Worm (Caenorhabditis elegans) whole organism, L1 larva: ENCODE data around the gene msp-31.

Source experiments
- C04F5.9 ChIP-seq: sonication (generic microtip); optimal IDR thresholded peaks from 2 replicates; lab custom pipeline; 2016; ENCODE audit warnings: missing genetic modification characterization, missing compliant biosample characterization
- C16A3.4 ChIP-seq: fragments of 150-350 bp; optimal IDR thresholded peaks from 2 replicates; lab custom pipeline; 2014; ENCODE audit warnings: missing biosample characterization, missing genetic modification characterization
- C34B4.2 ChIP-seq: sonication (generic microtip); optimal IDR thresholded peaks from 2 replicates; lab custom pipeline; 2017; ENCODE audit warnings: mild to moderate bottlenecking, missing genetic modification characterization, missing compliant biosample characterization
- Y116A8C.19 ChIP-seq: sonication (generic microtip); optimal IDR thresholded peaks from 2 replicates; lab custom pipeline; 2016; ENCODE audit warnings: missing compliant biosample characterization, missing genetic modification characterization, borderline replicate concordance
- alr-1 ChIP-seq: fragments of 200-800 bp; sonication (Bioruptor generic); optimal IDR thresholded peaks from 2 replicates; lab custom pipeline; 2018; ENCODE audit warnings: borderline replicate concordance, mild to moderate bottlenecking, missing genetic modification characterization, missing compliant biosample characterization
- ama-1 ChIP-seq: fragments of 150-350 bp; optimal IDR thresholded peaks from 2 replicates; lab custom pipeline; 2014
- blmp-1 ChIP-seq: fragments of 150-350 bp; optimal IDR thresholded peaks from 2 replicates; lab custom pipeline; 2014; ENCODE audit warnings: missing biosample characterization, missing genetic modification characterization
- ceh-88 ChIP-seq: fragments of 200-800 bp; sonication (Bioruptor generic); IDR thresholded peaks from 2 replicates; pipeline ENCODE4 v1.3.6; 2022; ENCODE audit warnings: missing genetic modification characterization, missing compliant biosample characterization
- ceh-90 ChIP-seq: sonication (generic microtip); optimal IDR thresholded peaks from 2 replicates; lab custom pipeline; 2016; ENCODE audit warnings: missing genetic modification characterization, missing compliant biosample characterization
- ces-1 ChIP-seq: fragments of 150-350 bp; optimal IDR thresholded peaks from 2 replicates; lab custom pipeline; 2014; ENCODE audit warnings: missing biosample characterization, missing genetic modification reagents, missing genetic modification characterization
- dpl-1 ChIP-seq, 3 experiments: fragments of 150-350 bp in 2 of 3; sonication (generic microtip) in 1 of 3; optimal IDR thresholded peaks; 2 replicates each; lab custom pipeline; 2014 to 2017; ENCODE audit warnings: missing biosample characterization in 3 of 3, missing genetic modification characterization in 3 of 3, missing genetic modification reagents in 3 of 3
- dsc-1 ChIP-seq: sonication (generic microtip); optimal IDR thresholded peaks from 2 replicates; lab custom pipeline; 2016; ENCODE audit warnings: mild to moderate bottlenecking, missing genetic modification characterization, missing compliant biosample characterization
- efl-3 ChIP-seq: fragments of 200-800 bp; sonication (Bioruptor generic); optimal IDR thresholded peaks from 2 replicates; lab custom pipeline; 2018; ENCODE audit warnings: mild to moderate bottlenecking, missing genetic modification characterization, missing compliant biosample characterization
- egl-27 ChIP-seq, 2 experiments: fragments of 150-350 bp in 1 of 2; sonication (generic microtip); optimal IDR thresholded peaks; 3 replicates each; lab custom pipeline; 2017 to 2018; ENCODE audit warnings: missing biosample characterization in 2 of 2, missing genetic modification characterization in 2 of 2, missing genetic modification reagents in 2 of 2
- elt-3 ChIP-seq, 6 experiments: fragments of 150-350 bp in 1 of 6; sonication (generic microtip); optimal IDR thresholded peaks; 2 replicates each; lab custom pipeline; 2017 to 2018; ENCODE audit warnings: missing biosample characterization in 6 of 6, missing genetic modification characterization in 6 of 6, inconsistent platforms in 1 of 6
- ets-5 ChIP-seq: fragments of 200-800 bp; sonication (Bioruptor generic); IDR thresholded peaks from 2 replicates; pipeline ENCODE4 v1.3.6; 2022; ENCODE audit warnings: missing genetic modification characterization, missing compliant biosample characterization
- fkh-4 ChIP-seq: sonication (generic microtip); optimal IDR thresholded peaks from 2 replicates; lab custom pipeline; 2016; ENCODE audit warnings: missing compliant biosample characterization, missing genetic modification characterization, borderline replicate concordance
- fkh-8 ChIP-seq: sonication (generic microtip); optimal IDR thresholded peaks from 2 replicates; lab custom pipeline; 2016; ENCODE audit warnings: mild to moderate bottlenecking, missing genetic modification characterization, missing compliant biosample characterization
- fos-1 ChIP-seq: fragments of 150-350 bp; optimal IDR thresholded peaks from 2 replicates; lab custom pipeline; 2014; ENCODE audit warnings: missing biosample characterization, missing genetic modification characterization
- grh-1 ChIP-seq: fragments of 200-800 bp; sonication (Bioruptor generic); IDR thresholded peaks from 2 replicates; pipeline ENCODE4 v1.3.6; 2022; ENCODE audit warnings: missing genetic modification reagents, missing genetic modification characterization, missing compliant biosample characterization
- hlh-17 ChIP-seq: fragments of 200-800 bp; sonication (Bioruptor generic); optimal IDR thresholded peaks from 2 replicates; lab custom pipeline; 2018; ENCODE audit warnings: missing genetic modification characterization, mild to moderate bottlenecking, missing compliant biosample characterization, moderate library complexity, borderline replicate concordance
- jun-1 ChIP-seq: fragments of 150-350 bp; optimal IDR thresholded peaks from 2 replicates; lab custom pipeline; 2014; ENCODE audit warnings: missing biosample characterization, missing genetic modification reagents, missing genetic modification characterization
- lin-13 ChIP-seq: fragments of 150-350 bp; optimal IDR thresholded peaks from 2 replicates; lab custom pipeline; 2014; ENCODE audit warnings: missing biosample characterization, missing genetic modification reagents, missing genetic modification characterization
- lin-14 ChIP-seq: fragments of 200-800 bp; sonication (Bioruptor generic); optimal IDR thresholded peaks from 2 replicates; lab custom pipeline; 2018; ENCODE audit warnings: mild to moderate bottlenecking, missing genetic modification characterization, moderate library complexity, missing compliant biosample characterization
- lin-15B ChIP-seq: fragments of 150-350 bp; sonication (generic microtip); optimal IDR thresholded peaks from 3 replicates; lab custom pipeline; 2014; ENCODE audit warnings: missing biosample characterization, missing genetic modification characterization
- lin-39 ChIP-seq: fragments of 150-350 bp; optimal IDR thresholded peaks from 2 replicates; lab custom pipeline; 2014; ENCODE audit warnings: missing biosample characterization, missing genetic modification reagents, missing genetic modification characterization
- mab-9 ChIP-seq: fragments of 200-800 bp; sonication (Bioruptor generic); IDR thresholded peaks from 2 replicates; pipeline ENCODE4 v1.3.6; 2022; ENCODE audit warnings: missing genetic modification reagents, missing genetic modification characterization, missing compliant biosample characterization
- mdl-1 ChIP-seq, 2 experiments: fragments of 150-350 bp; optimal IDR thresholded peaks; 2 replicates each; lab custom pipeline; 2014 to 2017; ENCODE audit warnings: missing biosample characterization in 2 of 2, missing genetic modification characterization in 2 of 2, inconsistent platforms in 1 of 2
- mef-2 ChIP-seq: fragments of 150-350 bp; optimal IDR thresholded peaks from 2 replicates; lab custom pipeline; 2014; ENCODE audit warnings: missing biosample characterization, missing genetic modification characterization
- nhr-11 ChIP-seq: fragments of 150-350 bp; optimal IDR thresholded peaks from 2 replicates; lab custom pipeline; 2014; ENCODE audit warnings: missing biosample characterization, missing genetic modification characterization
- nhr-19 ChIP-seq: fragments of 200-800 bp; sonication (Bioruptor generic); conservative IDR thresholded peaks from 2 replicates; pipeline ENCODE4 v1.3.6; 2022; ENCODE audit warnings: missing genetic modification characterization, missing compliant biosample characterization
- nhr-20 ChIP-seq: sonication (generic microtip); optimal IDR thresholded peaks from 2 replicates; lab custom pipeline; 2016; ENCODE audit warnings: mild to moderate bottlenecking, missing genetic modification characterization, missing compliant biosample characterization
- nhr-28 ChIP-seq: fragments of 150-350 bp; optimal IDR thresholded peaks from 2 replicates; lab custom pipeline; 2014; ENCODE audit warnings: missing biosample characterization, missing genetic modification characterization
- nhr-47 ChIP-seq: sonication (generic microtip); optimal IDR thresholded peaks from 2 replicates; lab custom pipeline; 2016; ENCODE audit warnings: mild to moderate bottlenecking, missing genetic modification characterization, moderate library complexity, missing compliant biosample characterization
- nhr-71 ChIP-seq: sonication (generic microtip); optimal IDR thresholded peaks from 2 replicates; lab custom pipeline; 2016; ENCODE audit warnings: mild to moderate bottlenecking, missing genetic modification characterization, moderate library complexity, missing compliant biosample characterization
- nhr-76 ChIP-seq: sonication (generic microtip); optimal IDR thresholded peaks from 2 replicates; lab custom pipeline; 2017; ENCODE audit warnings: missing biosample characterization, missing genetic modification characterization
- nhr-84 ChIP-seq: sonication (generic microtip); optimal IDR thresholded peaks from 2 replicates; lab custom pipeline; 2017; ENCODE audit warnings: missing biosample characterization, missing genetic modification characterization
- nhr-85 ChIP-seq: sonication (generic microtip); peaks from one replicate; lab custom pipeline; 2016; ENCODE audit warnings: missing genetic modification characterization, inconsistent platforms, missing compliant biosample characterization
- nhr-90 ChIP-seq: sonication (generic microtip); optimal IDR thresholded peaks from 2 replicates; lab custom pipeline; 2016; ENCODE audit warnings: mild to moderate bottlenecking, missing genetic modification characterization, missing compliant biosample characterization; ENCODE audit not compliant: poor library complexity
- pag-3 ChIP-seq: sonication (generic microtip); optimal IDR thresholded peaks from 2 replicates; lab custom pipeline; 2017; ENCODE audit warnings: missing genetic modification characterization, mild to moderate bottlenecking, missing compliant biosample characterization, antibody characterized with exemption, borderline replicate concordance; ENCODE audit not compliant: insufficient read depth
- pqm-1 ChIP-seq: sonication (generic microtip); optimal IDR thresholded peaks from 3 replicates; lab custom pipeline; 2017; ENCODE audit warnings: missing biosample characterization, missing genetic modification characterization
- rnt-1 ChIP-seq: sonication (generic microtip); optimal IDR thresholded peaks from 2 replicates; lab custom pipeline; 2016; ENCODE audit warnings: mild to moderate bottlenecking, missing genetic modification characterization, moderate library complexity, missing compliant biosample characterization
- snpc-4 ChIP-seq: fragments of 150-350 bp; optimal IDR thresholded peaks from 2 replicates; lab custom pipeline; 2014; ENCODE audit warnings: missing biosample characterization, missing genetic modification characterization
- snu-23 ChIP-seq: sonication (generic microtip); optimal IDR thresholded peaks from 2 replicates; lab custom pipeline; 2016; ENCODE audit warnings: missing genetic modification characterization, missing compliant biosample characterization
- sox-4 ChIP-seq: sonication (generic microtip); optimal IDR thresholded peaks from 2 replicates; lab custom pipeline; 2016; ENCODE audit warnings: missing genetic modification characterization, missing compliant biosample characterization
- sptf-1 ChIP-seq: fragments of 150-350 bp; optimal IDR thresholded peaks from 2 replicates; lab custom pipeline; 2014; ENCODE audit warnings: missing biosample characterization, missing genetic modification characterization
- tbx-2 ChIP-seq: sonication (generic microtip); optimal IDR thresholded peaks from 2 replicates; lab custom pipeline; 2016; ENCODE audit warnings: missing genetic modification characterization, missing compliant biosample characterization
- tlp-1 ChIP-seq: fragments of 150-350 bp; optimal IDR thresholded peaks from 2 replicates; lab custom pipeline; 2014; ENCODE audit warnings: missing biosample characterization, missing genetic modification characterization
- unc-86 ChIP-seq: sonication (generic microtip); optimal IDR thresholded peaks from 2 replicates; lab custom pipeline; 2016; ENCODE audit warnings: missing genetic modification characterization, missing compliant biosample characterization
- unc-98 ChIP-seq: fragments of 200-800 bp; sonication (Bioruptor generic); IDR thresholded peaks from 2 replicates; pipeline ENCODE4 v1.3.6; 2022; ENCODE audit warnings: missing genetic modification characterization, missing compliant biosample characterization
- vab-15 ChIP-seq: sonication (generic microtip); optimal IDR thresholded peaks from 2 replicates; lab custom pipeline; 2017; ENCODE audit warnings: missing genotype, mild to moderate bottlenecking, missing genetic modification characterization, missing compliant biosample characterization
- zip-4 ChIP-seq: fragments of 200-800 bp; sonication (Bioruptor generic); optimal IDR thresholded peaks from 2 replicates; lab custom pipeline; 2018; ENCODE audit warnings: mild to moderate bottlenecking, missing genetic modification characterization, moderate library complexity, missing compliant biosample characterization
- ztf-11 ChIP-seq, 2 experiments: sonication (generic microtip); optimal IDR thresholded peaks; 2 replicates each; lab custom pipeline; 2016 to 2017; ENCODE audit warnings: missing genetic modification characterization in 2 of 2, missing biosample characterization in 1 of 2, missing compliant biosample characterization in 1 of 2

msp-31 gene

ce11 chrII:4904277-4904676 is 12.1 kb downstream of the msp-31 start:
- TF ChIP-seq grh-1 (GFP tag; lab: Robert Waterston, UW) (no peak), lin-13 (peak; percentile 34), pag-3 (tag; lab: Kevin White, UChicago) (no peak), sox-4 (no peak), fkh-4 (tag; lab: Kevin White, UChicago) (no peak), C04F5.9 (tag; lab: Kevin White, UChicago) (no peak), pqm-1 (tag; lab: Kevin White, UChicago) (no peak), snpc-4 (tag; lab: Kevin White, UChicago) (peak; percentile 39), fkh-8 (peak; percentile 65), nhr-11 (tag; lab: Kevin White, UChicago) (no peak), nhr-90 (tag; lab: Kevin White, UChicago) (no peak), mdl-1 (tag; optimal IDR thresholded peaks at IDR 0.05; lab: Kevin White, UChicago) (peak in 1 of 2 experiments; percentile 77), ces-1 (no peak), hlh-17 (GFP tag; lab: Kevin White, UChicago) (no peak), nhr-19 (GFP tag; lab: Robert Waterston, UW) (peak; percentile 61), nhr-71 (tag; lab: Kevin White, UChicago) (peak; percentile 80), lin-15B (tag; lab: Kevin White, UChicago) (peak; percentile 34), nhr-85 (tag; lab: Kevin White, UChicago) (no peak), nhr-47 (tag; lab: Kevin White, UChicago) (peak; percentile 68), mab-9 (GFP tag; lab: Robert Waterston, UW) (no peak), dsc-1 (tag; lab: Kevin White, UChicago) (peak; percentile 56), jun-1 (tag; lab: Kevin White, UChicago) (peak; percentile 56), ceh-90 (tag; lab: Kevin White, UChicago) (no peak), lin-39 (tag; lab: Kevin White, UChicago) (no peak), sptf-1 (tag; lab: Kevin White, UChicago) (no peak), alr-1 (tag; lab: Kevin White, UChicago) (no peak), Y116A8C.19 (tag; lab: Kevin White, UChicago) (no peak), blmp-1 (tag; lab: Kevin White, UChicago) (peak; percentile 48), vab-15 (no peak), egl-27 (tag; optimal IDR thresholded peaks at IDR 0.05; lab: Kevin White, UChicago) (no peak), fos-1 (tag; lab: Kevin White, UChicago) (peak; percentile 41), tbx-2 (tag; lab: Kevin White, UChicago) (peak; percentile 67), snu-23 (peak; percentile 77), nhr-28 (no peak), mef-2 (no peak), unc-98 (GFP tag; lab: Robert Waterston, UW) (no peak), dpl-1 (GFP tag; optimal IDR thresholded peaks at IDR 0.05; lab: Kevin White, UChicago) (peak; percentile 38 to 74 (median 70)), ceh-88 (no peak), C16A3.4 (tag; lab: Kevin White, UChicago) (peak; percentile 51), unc-86 (tag; lab: Kevin White, UChicago) (peak; percentile 40), nhr-20 (peak; percentile 80), nhr-76 (tag; lab: Kevin White, UChicago) (no peak), ama-1 (lab: Kevin White, UChicago) (no peak), elt-3 (tag; optimal IDR thresholded peaks at IDR 0.05; lab: Kevin White, UChicago) (peak in 1 of 6 experiments; percentile 24), C34B4.2 (tag; lab: Kevin White, UChicago) (no peak), tlp-1 (tag; lab: Kevin White, UChicago) (no peak), ztf-11 (tag; optimal IDR thresholded peaks at IDR 0.05; lab: Kevin White, UChicago) (no peak), rnt-1 (peak; percentile 87), nhr-84 (no peak), zip-4 (no peak), ets-5 (GFP tag; lab: Robert Waterston, UW) (no peak), lin-14 (peak; percentile 87), efl-3 (GFP tag; lab: Kevin White, UChicago) (no peak)
